Fruit fly (Drosophila melanogaster) whole organism, wandering third instar larva: ENCODE results near the gene CG7519.

Experiments
- Abd-B ChIP-seq: fragments of >200 bp; optimal IDR thresholded peaks from 2 replicates; lab custom pipeline; 2017; ENCODE audit warnings: missing biosample characterization, missing genetic modification characterization
- CG9705 ChIP-seq: fragments of 200-800 bp; sonication (Bioruptor generic); optimal IDR thresholded peaks from 2 replicates; lab custom pipeline; 2018; ENCODE audit warnings: missing biosample characterization, mild to moderate bottlenecking, missing genetic modification characterization
- Hr83 ChIP-seq: fragments of 200-300 bp; sonication (Bioruptor generic); optimal IDR thresholded peaks from 2 replicates; lab custom pipeline; 2016; ENCODE audit warnings: missing biosample characterization, mild to moderate bottlenecking, missing genetic modification characterization, moderate library complexity; ENCODE audit not compliant: poor library complexity, severe bottlenecking
- Myc ChIP-seq: fragments of >200 bp; optimal IDR thresholded peaks from 2 replicates; lab custom pipeline; 2017
- pan ChIP-seq: fragments of >200 bp; optimal IDR thresholded peaks from 2 replicates; lab custom pipeline; 2017
- woc ChIP-seq: sonication (Bioruptor generic); optimal IDR thresholded peaks from 2 replicates; lab custom pipeline; 2016; ENCODE audit warnings: missing biosample characterization, mild to moderate bottlenecking, missing genetic modification characterization

- TF ChIP-seq Myc (lab: Kevin White, UChicago) (no peak), Abd-B (GFP tag; lab: Kevin White, UChicago) (no peak), woc (no peak), pan (no peak), CG9705 (GFP tag; lab: Kevin White, UChicago) (no peak), Hr83 (GFP tag; lab: Kevin White, UChicago) (no peak)
These were observed 49.2 kb downstream of the CG7519 start, which contains the start of gene CG33290 for dm6 chr3L:21542059-21542458.
